Worm (Caenorhabditis elegans) whole organism, L2 larva: Measurements from ENCODE around the gene ZK863.1.

Experiments used
- crh-2 ChIP-seq: sonication (generic microtip); optimal IDR thresholded peaks from 2 replicates; lab custom pipeline; 2017; ENCODE audit warnings: missing biosample characterization, missing genetic modification characterization
- elt-3 ChIP-seq: sonication (generic microtip); optimal IDR thresholded peaks from 2 replicates; lab custom pipeline; 2017; ENCODE audit warnings: missing biosample characterization, missing genetic modification characterization
- fos-1 ChIP-seq: fragments of 150-350 bp; optimal IDR thresholded peaks from 2 replicates; lab custom pipeline; 2014; ENCODE audit warnings: missing biosample characterization, missing genetic modification characterization
- unc-39 ChIP-seq: fragments of 150-350 bp; optimal IDR thresholded peaks from 2 replicates; lab custom pipeline; 2014; ENCODE audit warnings: missing biosample characterization, missing genetic modification characterization

- TF ChIP-seq elt-3 (tag; lab: Kevin White, UChicago) (no peak), crh-2 (no peak), unc-39 (tag; lab: Kevin White, UChicago) (no peak), fos-1 (tag; lab: Kevin White, UChicago) (no peak)
These were observed 28.5 kb upstream of the ZK863.1 start, which contains the start of gene lon-3 for ce11 chrV:12198545-12198944.
